Fruit fly (Drosophila melanogaster): Measurements from ENCODE around the gene CG13033.

DNA sequence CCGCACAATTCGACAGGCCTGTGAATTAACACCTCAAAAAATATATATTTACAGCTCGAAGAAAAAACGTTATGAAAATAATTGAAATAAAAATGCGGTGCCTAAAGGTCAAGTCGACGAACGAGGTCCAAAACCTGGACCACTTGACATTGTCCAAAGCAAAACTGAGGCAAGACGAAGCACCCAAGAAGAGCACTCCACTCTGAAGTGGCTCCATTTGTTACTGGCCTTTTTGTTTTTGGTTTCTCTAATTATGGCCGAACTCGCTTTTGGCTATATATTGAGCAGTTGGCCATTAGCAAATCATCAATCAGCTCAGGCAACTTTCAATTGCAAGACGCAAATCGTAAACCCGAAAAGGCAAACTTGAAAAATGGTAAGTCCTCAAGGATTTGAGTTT, 11.1 kb upstream of the CG13033 start, which contains the start of gene CG4229:
- TF ChIP-seq Pif1A (GFP tag; optimal IDR thresholded peaks at IDR 0.05), result no peak
- no peak for TF ChIP-seq CG17806 (tag; optimal IDR thresholded peaks at IDR 0.05)
- TF ChIP-seq Pif1B (GFP tag; optimal IDR thresholded peaks at IDR 0.05), result no peak
- no peak for TF ChIP-seq rn (GFP tag; IDR thresholded peaks at IDR 0.05)
- no peak for TF ChIP-seq CG32121 (GFP tag; IDR thresholded peaks at IDR 0.05)
- TF ChIP-seq CG4496 (GFP tag; IDR thresholded peaks at IDR 0.05), result no peak
- no peak for TF ChIP-seq CG8301 (tag; optimal IDR thresholded peaks at IDR 0.05)
- no peak for TF ChIP-seq D1 (tag; optimal IDR thresholded peaks at IDR 0.05)

Measured in whole organism, pupa.